Worm (Caenorhabditis elegans) whole organism, young adult: ENCODE data around the gene clec-223.

Experiments used
- B0019.2 ChIP-seq: fragments of 200-800 bp; sonication (Bioruptor generic); conservative IDR thresholded peaks from 2 replicates; pipeline ENCODE4 v1.3.6; 2022; ENCODE audit warnings: missing genetic modification reagents, missing genetic modification characterization, missing compliant biosample characterization
- B0035.1 ChIP-seq: sonication (generic microtip); optimal IDR thresholded peaks from 2 replicates; lab custom pipeline; 2016; ENCODE audit warnings: missing genetic modification characterization, mild to moderate bottlenecking, missing compliant biosample characterization, missing genotype, missing genetic modification reagents
- C17E4.6 ChIP-seq: fragments of 200-800 bp; sonication (Bioruptor generic); IDR thresholded peaks from 2 replicates; pipeline ENCODE4 v1.3.6; 2022; ENCODE audit warnings: missing genetic modification reagents, missing genetic modification characterization, missing compliant biosample characterization
- F10E7.11 ChIP-seq: sonication (generic microtip); optimal IDR thresholded peaks from 2 replicates; lab custom pipeline; 2017; ENCODE audit warnings: mild to moderate bottlenecking, missing genetic modification characterization, moderate library complexity, missing compliant biosample characterization
- F39B2.1 ChIP-seq: fragments of 200-800 bp; sonication (Bioruptor generic); IDR thresholded peaks from 2 replicates; pipeline ENCODE4 v1.3.6; 2022; ENCODE audit warnings: missing genetic modification reagents, missing genetic modification characterization, missing compliant biosample characterization
- F49E8.2 ChIP-seq: sonication (generic microtip); optimal IDR thresholded peaks from 3 replicates; lab custom pipeline; 2017; ENCODE audit warnings: missing genetic modification characterization, mild to moderate bottlenecking, missing compliant biosample characterization, antibody characterized with exemption, moderate library complexity; ENCODE audit not compliant: insufficient read depth
- F55B11.4 ChIP-seq: sonication (generic microtip); optimal IDR thresholded peaks from 2 replicates; lab custom pipeline; 2016; ENCODE audit warnings: missing compliant biosample characterization, missing genetic modification characterization, borderline replicate concordance; ENCODE audit not compliant: insufficient read depth
- F57A8.1 ChIP-seq: fragments of 200-800 bp; sonication (Bioruptor generic); optimal IDR thresholded peaks from 2 replicates; lab custom pipeline; 2018; ENCODE audit warnings: mild to moderate bottlenecking, missing genetic modification characterization, moderate library complexity, missing compliant biosample characterization
- Y79H2A.3 ChIP-seq: fragments of 200-800 bp; sonication (Bioruptor generic); conservative IDR thresholded peaks from 2 replicates; pipeline ENCODE4 v1.3.6; 2022; ENCODE audit warnings: missing genetic modification reagents, missing genetic modification characterization, missing compliant biosample characterization
- akir-1 ChIP-seq: fragments of 200-800 bp; sonication (Bioruptor generic); optimal IDR thresholded peaks from 2 replicates; lab custom pipeline; 2018; ENCODE audit warnings: mild to moderate bottlenecking, missing genetic modification characterization, moderate library complexity, missing compliant biosample characterization
- aptf-2 ChIP-seq: fragments of 200-800 bp; sonication (Bioruptor generic); conservative IDR thresholded peaks from 2 replicates; pipeline ENCODE4 v1.3.6; 2022; ENCODE audit warnings: missing genetic modification reagents, missing genetic modification characterization, missing compliant biosample characterization
- atf-7 ChIP-seq: sonication (generic microtip); optimal IDR thresholded peaks from 2 replicates; lab custom pipeline; 2017; ENCODE audit warnings: mild to moderate bottlenecking, missing genetic modification characterization, missing compliant biosample characterization
- athp-1 ChIP-seq: sonication (generic microtip); optimal IDR thresholded peaks from 2 replicates; lab custom pipeline; 2017; ENCODE audit warnings: mild to moderate bottlenecking, missing genetic modification characterization, missing compliant biosample characterization
- attf-3 ChIP-seq: fragments of 200-800 bp; sonication (Bioruptor generic); conservative IDR thresholded peaks from 2 replicates; pipeline ENCODE4 v1.3.6; 2022; ENCODE audit warnings: missing genetic modification reagents, missing genetic modification characterization, missing compliant biosample characterization
- ccch-3 ChIP-seq: fragments of 200-800 bp; sonication (Bioruptor generic); optimal IDR thresholded peaks from 2 replicates; lab custom pipeline; 2018; ENCODE audit warnings: mild to moderate bottlenecking, missing genetic modification characterization, missing compliant biosample characterization
- cebp-1 ChIP-seq, 2 experiments: fragments of 200-800 bp in 1 of 2; sonication (Bioruptor generic) in 1 of 2; sonication (generic microtip) in 1 of 2; IDR thresholded peaks in 1 of 2; optimal IDR thresholded peaks in 1 of 2; 2 replicates each; pipeline versions ENCODE4 v1.3.6 to Lab custom; 2017 to 2022; ENCODE audit warnings: missing compliant biosample characterization in 2 of 2, missing genetic modification characterization in 2 of 2, mild to moderate bottlenecking in 1 of 2, missing genetic modification reagents in 1 of 2, moderate library complexity in 1 of 2
- ceh-100 ChIP-seq: fragments of 200-800 bp; sonication (Bioruptor generic); IDR thresholded peaks from 2 replicates; pipeline ENCODE4 v1.3.6; 2022; ENCODE audit warnings: missing genetic modification reagents, missing genetic modification characterization, missing compliant biosample characterization
- ceh-91 ChIP-seq: fragments of 200-800 bp; sonication (Bioruptor generic); IDR thresholded peaks from 2 replicates; pipeline ENCODE4 v1.3.6; 2022; ENCODE audit warnings: missing genetic modification reagents, missing genetic modification characterization, missing compliant biosample characterization
- chd-7 ChIP-seq: sonication (generic microtip); optimal IDR thresholded peaks from 2 replicates; lab custom pipeline; 2016; ENCODE audit warnings: mild to moderate bottlenecking, missing genetic modification characterization, moderate library complexity, missing compliant biosample characterization
- dox-1 ChIP-seq: fragments of 200-800 bp; sonication (Bioruptor generic); IDR thresholded peaks from 2 replicates; pipeline ENCODE4 v1.3.6; 2022; ENCODE audit warnings: missing genetic modification reagents, missing genetic modification characterization, missing compliant biosample characterization
- dpff-1 ChIP-seq: sonication (generic microtip); optimal IDR thresholded peaks from 2 replicates; lab custom pipeline; 2017; ENCODE audit warnings: mild to moderate bottlenecking, missing genetic modification characterization, missing compliant biosample characterization
- egl-18 ChIP-seq: fragments of 200-800 bp; sonication (Bioruptor generic); IDR thresholded peaks from 2 replicates; pipeline ENCODE4 v1.3.6; 2022; ENCODE audit warnings: missing genetic modification reagents, missing genetic modification characterization, missing compliant biosample characterization
- egrh-3 ChIP-seq: fragments of 200-800 bp; sonication (Bioruptor generic); IDR thresholded peaks from 2 replicates; pipeline ENCODE4 v1.3.6; 2022; ENCODE audit warnings: missing genetic modification reagents, missing genetic modification characterization, missing compliant biosample characterization
- ekl-4 ChIP-seq: fragments of 200-800 bp; sonication (Bioruptor generic); IDR thresholded peaks from 2 replicates; pipeline ENCODE4 v1.3.6; 2022; ENCODE audit warnings: missing genetic modification reagents, missing genetic modification characterization, missing compliant biosample characterization
- ets-4 ChIP-seq: fragments of 200-800 bp; sonication (Bioruptor generic); optimal IDR thresholded peaks from 2 replicates; lab custom pipeline; 2018; ENCODE audit warnings: mild to moderate bottlenecking, missing genetic modification characterization, missing compliant biosample characterization
- hlh-26 ChIP-seq: fragments of 200-800 bp; sonication (Bioruptor generic); conservative IDR thresholded peaks from 2 replicates; pipeline ENCODE4 v1.3.6; 2022; ENCODE audit warnings: missing genetic modification reagents, missing genetic modification characterization, missing compliant biosample characterization
- hmg-1.2 ChIP-seq: fragments of 200-800 bp; sonication (Bioruptor generic); IDR thresholded peaks from 2 replicates; pipeline ENCODE4 v1.3.6; 2022; ENCODE audit warnings: missing genetic modification reagents, missing genetic modification characterization, missing compliant biosample characterization
- lag-1 ChIP-seq: fragments of 200-800 bp; sonication (Bioruptor generic); IDR thresholded peaks from 2 replicates; pipeline ENCODE4 v1.3.6; 2022; ENCODE audit warnings: missing genetic modification reagents, missing genetic modification characterization, missing compliant biosample characterization
- lin-26 ChIP-seq: fragments of 200-800 bp; sonication (Bioruptor generic); IDR thresholded peaks from 2 replicates; pipeline ENCODE4 v1.3.6; 2022; ENCODE audit warnings: missing genetic modification reagents, missing genetic modification characterization, missing compliant biosample characterization
- lin-40 ChIP-seq: sonication (generic microtip); optimal IDR thresholded peaks from 2 replicates; lab custom pipeline; 2016; ENCODE audit warnings: missing genetic modification characterization, mild to moderate bottlenecking, missing compliant biosample characterization, missing genotype, missing genetic modification reagents
- lin-54 ChIP-seq: fragments of 200-800 bp; sonication (Bioruptor generic); optimal IDR thresholded peaks from 2 replicates; lab custom pipeline; 2018; ENCODE audit warnings: mild to moderate bottlenecking, missing genetic modification characterization, missing compliant biosample characterization
- lir-1 ChIP-seq: fragments of 200-800 bp; sonication (Bioruptor generic); conservative IDR thresholded peaks from 2 replicates; pipeline ENCODE4 v1.3.6; 2022; ENCODE audit warnings: missing genetic modification reagents, missing genetic modification characterization, missing compliant biosample characterization
- lsl-1 ChIP-seq: fragments of 200-800 bp; sonication (Bioruptor generic); optimal IDR thresholded peaks from 2 replicates; lab custom pipeline; 2018; ENCODE audit warnings: mild to moderate bottlenecking, missing genetic modification characterization, moderate library complexity, missing compliant biosample characterization
- lsy-27 ChIP-seq: sonication (generic microtip); optimal IDR thresholded peaks from 2 replicates; lab custom pipeline; 2017; ENCODE audit warnings: missing genetic modification characterization, mild to moderate bottlenecking, missing compliant biosample characterization, antibody characterized with exemption, missing genotype, borderline replicate concordance; ENCODE audit not compliant: insufficient read depth
- madf-10 ChIP-seq: sonication (generic microtip); optimal IDR thresholded peaks from 2 replicates; lab custom pipeline; 2016; ENCODE audit warnings: mild to moderate bottlenecking, missing genetic modification characterization, missing compliant biosample characterization
- mcd-1 ChIP-seq: fragments of 200-800 bp; sonication (Bioruptor generic); IDR thresholded peaks from 2 replicates; pipeline ENCODE4 v1.3.6; 2022; ENCODE audit warnings: missing genetic modification reagents, missing genetic modification characterization, missing compliant biosample characterization
- mel-28 ChIP-seq: sonication (generic microtip); optimal IDR thresholded peaks from 2 replicates; lab custom pipeline; 2016; ENCODE audit warnings: borderline replicate concordance, mild to moderate bottlenecking, missing genetic modification characterization, missing compliant biosample characterization
- mes-4 ChIP-seq: sonication (generic microtip); optimal IDR thresholded peaks from 2 replicates; lab custom pipeline; 2016; ENCODE audit warnings: missing genotype, missing genetic modification characterization, missing compliant biosample characterization
- nfya-1 ChIP-seq: sonication (generic microtip); optimal IDR thresholded peaks from 2 replicates; lab custom pipeline; 2017; ENCODE audit warnings: antibody characterized with exemption, missing compliant biosample characterization, missing genetic modification characterization, borderline replicate concordance; ENCODE audit not compliant: insufficient read depth
- nhr-27 ChIP-seq: fragments of 200-800 bp; sonication (Bioruptor generic); optimal IDR thresholded peaks from 2 replicates; lab custom pipeline; 2018; ENCODE audit warnings: mild to moderate bottlenecking, missing genetic modification characterization, moderate library complexity, missing compliant biosample characterization
- nhr-80 ChIP-seq: sonication (generic microtip); optimal IDR thresholded peaks from 2 replicates; lab custom pipeline; 2016; ENCODE audit warnings: missing genetic modification characterization, missing compliant biosample characterization
- repo-1 ChIP-seq: sonication (generic microtip); optimal IDR thresholded peaks from 2 replicates; lab custom pipeline; 2017; ENCODE audit warnings: mild to moderate bottlenecking, missing genetic modification characterization, missing compliant biosample characterization
- sdz-38 ChIP-seq: sonication (generic microtip); optimal IDR thresholded peaks from 2 replicates; lab custom pipeline; 2016; ENCODE audit warnings: missing genotype, missing genetic modification characterization, missing compliant biosample characterization
- snpc-3.4 ChIP-seq: sonication (generic microtip); optimal IDR thresholded peaks from 2 replicates; lab custom pipeline; 2017; ENCODE audit warnings: missing genetic modification characterization, mild to moderate bottlenecking, missing compliant biosample characterization, antibody characterized with exemption, moderate library complexity, missing genotype, missing genetic modification reagents
- tbp1 ChIP-seq: fragments of 200-800 bp; sonication (Bioruptor generic); optimal IDR thresholded peaks from 2 replicates; lab custom pipeline; 2018; ENCODE audit warnings: mild to moderate bottlenecking, missing genetic modification characterization, missing compliant biosample characterization
- tbx-9 ChIP-seq: sonication (generic microtip); optimal IDR thresholded peaks from 2 replicates; lab custom pipeline; 2016; ENCODE audit warnings: borderline replicate concordance, missing genetic modification characterization, inconsistent platforms, missing compliant biosample characterization

Gene clec-223

DNA sequence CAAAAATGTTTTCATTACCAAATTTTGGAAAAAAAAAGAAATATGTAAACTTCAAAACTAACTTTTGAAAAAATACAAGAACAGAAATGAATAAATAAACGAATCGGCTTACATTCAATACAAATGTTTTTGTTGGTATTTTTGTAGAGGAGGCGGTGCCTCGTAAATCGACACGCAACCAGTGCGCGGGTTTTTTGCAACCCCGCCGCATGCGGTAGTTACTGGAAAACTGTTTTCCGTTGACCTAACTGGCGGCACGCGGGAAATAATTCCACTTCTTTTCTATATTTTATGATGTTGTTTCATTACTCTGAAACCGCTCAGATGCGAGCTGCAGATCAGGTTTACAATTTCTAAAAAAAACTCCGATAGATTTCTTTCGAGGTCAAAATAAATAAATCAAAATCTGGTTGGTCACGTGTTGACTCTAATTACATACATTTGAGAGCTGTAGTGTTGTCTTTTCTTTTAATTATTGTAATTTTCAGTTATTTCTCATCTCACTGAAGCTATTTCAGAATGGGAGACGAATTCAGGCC lies 33.7 kb upstream of the clec-223 start, which contains the start of the genes dvc-1 and ima-1:
dvc-1 (minus strand) TSS at position 145 of the 539 bp plus-strand sequence.
ima-1 (plus strand) TSS at position 489 of the 539 bp plus-strand sequence.
- TF ChIP-seq tbx-9 (tag; lab: Kevin White, UChicago) (no peak), ekl-4 (peak; percentile 84), F10E7.11 (tag; lab: Kevin White, UChicago) (no peak), F49E8.2 (tag; lab: Kevin White, UChicago) (peak; percentile 66), dpff-1 (tag; lab: Kevin White, UChicago) (no peak), nfya-1 (no peak), ceh-100 (GFP tag; lab: Robert Waterston, UW) (peak; percentile 86), tbp1 (GFP tag; lab: Kevin White, UChicago) (peak; percentile 63), lin-54 (GFP tag; lab: Kevin White, UChicago) (peak; percentile 84), repo-1 (tag; lab: Kevin White, UChicago) (no peak), F57A8.1 (no peak), lir-1 (GFP tag; lab: Robert Waterston, UW) (no peak), akir-1 (GFP tag; lab: Kevin White, UChicago) (no peak), madf-10 (no peak), B0035.1 (tag; lab: Kevin White, UChicago) (no peak), chd-7 (tag; lab: Kevin White, UChicago) (no peak), mcd-1 (GFP tag; lab: Robert Waterston, UW) (peak; percentile 78), mel-28 (tag; lab: Kevin White, UChicago) (no peak), snpc-3.4 (tag; lab: Kevin White, UChicago) (peak; percentile 76), F55B11.4 (tag; lab: Kevin White, UChicago) (no peak), nhr-80 (tag; lab: Kevin White, UChicago) (peak; percentile 45), B0019.2 (peak; percentile 69), ets-4 (no peak), C17E4.6 (GFP tag; lab: Robert Waterston, UW) (peak; percentile 93), attf-3 (peak; percentile 60; the same call in 1 of the 2 replicates), aptf-2 (GFP tag; lab: Robert Waterston, UW) (0 out of 2 replicates have a peak, but pooled peaks have one; percentile 18), F39B2.1 (GFP tag; lab: Robert Waterston, UW) (peak; percentile 67; the same call in 1 of the 2 replicates), sdz-38 (tag; lab: Kevin White, UChicago) (no peak), egrh-3 (GFP tag; lab: Robert Waterston, UW) (peak; percentile 48; the same call in 1 of the 2 replicates), lag-1 (GFP tag; lab: Robert Waterston, UW) (no peak), lsl-1 (peak; percentile 81), lin-26 (GFP tag; lab: Robert Waterston, UW) (peak; percentile 78), lin-40 (tag; lab: Kevin White, UChicago) (no peak), Y79H2A.3 (GFP tag; lab: Robert Waterston, UW) (peak; percentile 55; the same call in 1 of the 2 replicates), dox-1 (peak; percentile 95), hlh-26 (no peak), nhr-27 (tag; lab: Kevin White, UChicago) (no peak), athp-1 (tag; lab: Kevin White, UChicago) (peak; percentile 80), lsy-27 (tag; lab: Kevin White, UChicago) (no peak), ccch-3 (no peak), egl-18 (no peak), atf-7 (no peak), hmg-1.2 (peak; percentile 70; the same call in 1 of the 2 replicates), mes-4 (tag; lab: Kevin White, UChicago) (no peak), ceh-91 (GFP tag; lab: Robert Waterston, UW) (peak; percentile 94), cebp-1 (GFP tag; IDR thresholded peaks at IDR 0.05; lab: Robert Waterston, UW) (no peak), cebp-1 (tag; optimal IDR thresholded peaks at IDR 0.05; lab: Kevin White, UChicago) (no peak)
